Worm (Caenorhabditis elegans): ENCODE measurements around the gene W03F9.4.

Gene W03F9.4

ce11 chrV:126610-127009 is 24.6 kb downstream of the W03F9.4 start, which contains the start of gene W03F9.1 (continued):
- TF ChIP-seq sox-4 (tag; optimal IDR thresholded peaks at IDR 0.05) (peak; percentile 50), lin-14 (GFP tag; optimal IDR thresholded peaks at IDR 0.05) (no peak), isw-1 (GFP tag; IDR thresholded peaks at IDR 0.05) (peak; percentile 62), unc-30 (tag; optimal IDR thresholded peaks at IDR 0.05) (no peak), mdl-1 (tag; optimal IDR thresholded peaks at IDR 0.05) (no peak), nhr-47 (tag; optimal IDR thresholded peaks at IDR 0.05) (peak; percentile 85), hlh-17 (GFP tag; optimal IDR thresholded peaks at IDR 0.05; ENCODE audit: borderline replicate concordance) (no peak), xbp-1 (tag; optimal IDR thresholded peaks at IDR 0.05) (peak; percentile 69), aha-1 (tag; optimal IDR thresholded peaks at IDR 0.05) (no peak), ama-1 (optimal IDR thresholded peaks at IDR 0.05) (no peak), efl-1 (optimal IDR thresholded peaks at IDR 0.05) (peak; percentile 45 to 65), efl-1 (GFP tag; optimal IDR thresholded peaks at IDR 0.05 in 1 of 2) (peak; percentile 73 to 95), C34B4.2 (tag; optimal IDR thresholded peaks at IDR 0.05) (no peak), fkh-8 (tag; optimal IDR thresholded peaks at IDR 0.05) (peak; percentile 48), Y116A8C.19 (tag; optimal IDR thresholded peaks at IDR 0.05; ENCODE audit: borderline replicate concordance) (no peak), lir-3 (tag; optimal IDR thresholded peaks at IDR 0.05; ENCODE audit: poor library complexity) (no peak), fos-1 (tag; optimal IDR thresholded peaks at IDR 0.05) (no peak), lin-13 (GFP tag; optimal IDR thresholded peaks at IDR 0.05) (peak; percentile 16), dsc-1 (tag; optimal IDR thresholded peaks at IDR 0.05) (peak; percentile 85), grh-1 (GFP tag; IDR thresholded peaks at IDR 0.05) (0 out of 2 replicates have a peak, but pooled peaks have one; percentile 17), unc-98 (GFP tag; IDR thresholded peaks at IDR 0.05) (no peak), rnt-1 (tag; optimal IDR thresholded peaks at IDR 0.05) (peak; percentile 53), sup-37 (GFP tag; optimal IDR thresholded peaks at IDR 0.05) (no peak), C04F5.9 (tag; optimal IDR thresholded peaks at IDR 0.05) (peak; percentile 55), irx-1 (tag; optimal IDR thresholded peaks at IDR 0.05) (peak; percentile 83), ceh-88 (GFP tag; IDR thresholded peaks at IDR 0.05) (no peak), mef-2 (tag; optimal IDR thresholded peaks at IDR 0.05) (no peak), zag-1 (tag; optimal IDR thresholded peaks at IDR 0.05) (no peak), tbx-2 (tag; optimal IDR thresholded peaks at IDR 0.05) (peak; percentile 69), ztf-11 (tag; optimal IDR thresholded peaks at IDR 0.05) (no peak), lsy-2 (tag; optimal IDR thresholded peaks at IDR 0.05) (peak; percentile 59 to 79), F16B12.6 (tag; optimal IDR thresholded peaks at IDR 0.05) (peak; percentile 96), nhr-90 (tag; optimal IDR thresholded peaks at IDR 0.05; ENCODE audit: poor library complexity) (peak; percentile 73), elt-2 (tag; optimal IDR thresholded peaks at IDR 0.05) (peak; percentile 26), efl-3 (GFP tag; optimal IDR thresholded peaks at IDR 0.05) (no peak), swsn-7 (tag; optimal IDR thresholded peaks at IDR 0.05) (peak; percentile 72), nhr-12 (tag; optimal IDR thresholded peaks at IDR 0.05) (no peak), lin-39 (tag; optimal IDR thresholded peaks at IDR 0.05) (peak; percentile 77), vab-15 (tag; optimal IDR thresholded peaks at IDR 0.05) (no peak)

DNA sequence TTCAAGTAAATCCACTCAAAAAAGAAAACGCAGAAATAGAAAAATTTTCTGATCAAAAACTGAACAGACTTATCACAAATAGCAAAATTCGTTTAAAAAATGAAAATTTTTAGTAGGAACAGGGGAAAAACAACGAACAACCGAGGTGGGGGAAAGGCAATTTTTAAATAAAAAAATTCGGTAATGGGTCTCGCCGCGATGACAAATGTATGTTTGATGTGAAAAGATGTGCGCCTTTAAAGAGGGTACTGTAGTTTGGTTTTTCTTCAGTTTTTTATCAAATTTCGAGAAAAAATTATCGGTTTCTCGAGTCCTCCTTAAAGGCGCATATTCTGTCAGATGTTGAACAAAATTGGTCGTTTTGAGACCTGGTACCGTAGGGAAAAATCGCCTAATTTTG is 27.3 kb downstream of the W03F9.4 start:
- TF ChIP-seq ets-5 (GFP tag; IDR thresholded peaks at IDR 0.05) (no peak), efl-1 (optimal IDR thresholded peaks at IDR 0.05) (no peak), efl-1 (GFP tag; optimal IDR thresholded peaks at IDR 0.05 in 1 of 2) (peak in 1 of 2 experiments; percentile 75), efl-3 (GFP tag; optimal IDR thresholded peaks at IDR 0.05) (no peak), skn-1 (tag; optimal IDR thresholded peaks at IDR 0.05) (no peak), nhr-90 (tag; optimal IDR thresholded peaks at IDR 0.05; ENCODE audit: poor library complexity) (no peak), pax-3 (tag; optimal IDR thresholded peaks at IDR 0.05) (no peak), hpl-2 (GFP tag; optimal IDR thresholded peaks at IDR 0.05) (no peak)

Data from whole organism, L1 larva.